Fruit fly (Drosophila melanogaster): ENCODE results near the gene Pmm2.

DNA sequence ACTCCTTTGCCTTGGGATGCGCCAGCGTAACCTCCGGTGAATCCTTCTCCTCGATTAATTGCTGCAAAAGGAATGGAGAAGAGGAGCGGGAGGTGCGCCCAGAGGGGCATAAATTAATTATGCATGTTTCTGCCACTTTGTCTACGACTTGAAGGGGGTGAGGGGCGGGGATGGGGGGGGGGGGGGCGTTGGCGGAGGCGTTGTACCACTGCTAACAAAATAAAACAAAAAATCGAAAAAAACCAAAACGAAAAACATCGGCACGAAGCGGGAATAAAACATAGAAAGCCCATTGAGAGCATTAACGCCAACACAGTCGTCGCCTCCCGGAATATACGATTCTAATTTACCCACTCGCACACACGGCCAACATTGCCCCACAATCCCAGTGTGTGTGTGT lies 30.6 kb downstream of the Pmm2 start:
- TF ChIP-seq CG11294 (GFP tag; IDR thresholded peaks at IDR 0.05) (no peak), CG6792 (GFP tag; optimal IDR thresholded peaks at IDR 0.05) (no peak)

Data from whole organism, prepupa.